5 worm cellular contexts compared by ENCODE assay signal in the genomic region with DNA sequence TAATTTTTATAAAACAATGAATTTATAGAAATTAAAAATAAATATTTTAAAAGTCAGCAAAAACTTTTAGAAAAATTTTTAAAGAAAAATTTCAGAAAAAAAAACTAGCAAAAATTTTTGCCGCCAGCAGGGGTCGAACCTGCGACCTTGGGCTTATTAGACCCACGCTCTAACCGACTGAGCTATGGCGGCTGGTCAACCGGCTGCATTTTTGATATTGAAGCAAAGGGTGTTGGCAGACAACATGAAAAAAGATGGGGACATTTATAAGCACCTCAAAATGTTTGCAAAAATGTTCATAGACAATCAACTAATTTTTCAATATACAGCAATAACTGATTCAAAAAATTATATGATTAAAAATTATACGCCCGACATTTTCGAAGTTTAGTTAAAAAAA.
A peak's percentile ranks its signal among the peaks of the same experiment; 100 is the strongest.
TF ChIP-seq lines count a peak whose summit lies in the region.

No protein-coding gene starts in this region.

TF ChIP-seq in whole organism, L1 larva, 84 proteins besides CTCF, POLR2A, EP300 and RAD21:
- TF ChIP-seq lin-35 (GFP tag; optimal IDR thresholded peaks at IDR 0.05; lab: Kevin White, UChicago), result peak in 1 of 2 experiments; percentile 12
- TF ChIP-seq ceh-8 (GFP tag; optimal IDR thresholded peaks at IDR 0.05; lab: Kevin White, UChicago), result no peak
- no peak for TF ChIP-seq fkh-4 (tag; optimal IDR thresholded peaks at IDR 0.05; lab: Kevin White, UChicago; ENCODE audit: borderline replicate concordance)
- TF ChIP-seq nhr-90 (tag; optimal IDR thresholded peaks at IDR 0.05; lab: Kevin White, UChicago; ENCODE audit: poor library complexity), result peak; percentile 23
- TF ChIP-seq dsc-1 (tag; optimal IDR thresholded peaks at IDR 0.05; lab: Kevin White, UChicago), result peak; percentile 8
- TF ChIP-seq sptf-1 (tag; optimal IDR thresholded peaks at IDR 0.05; lab: Kevin White, UChicago), result no peak
- TF ChIP-seq mep-1 (tag; optimal IDR thresholded peaks at IDR 0.05; lab: Kevin White, UChicago), result no peak
- no peak for TF ChIP-seq ces-1 (GFP tag; optimal IDR thresholded peaks at IDR 0.05; lab: Kevin White, UChicago)
TF ChIP-seq in whole organism, L1 larva: peak in this region for 3.

TF ChIP-seq in whole organism, L3 larva, 47 proteins besides CTCF, POLR2A, EP300 and RAD21:
- TF ChIP-seq jun-1 (tag; optimal IDR thresholded peaks at IDR 0.05; lab: Kevin White, UChicago) (no peak), lin-15B (tag; optimal IDR thresholded peaks at IDR 0.05; lab: Kevin White, UChicago) (no peak), pha-4 (tag; optimal IDR thresholded peaks at IDR 0.05; lab: Kevin White, UChicago) (peak; percentile 19)

TF ChIP-seq in whole organism, L4 larva, 104 proteins besides CTCF, POLR2A, EP300 and RAD21:
- no peak for TF ChIP-seq ztf-7 (tag; optimal IDR thresholded peaks at IDR 0.05; lab: Kevin White, UChicago)
- no peak for TF ChIP-seq mdl-1 (tag; optimal IDR thresholded peaks at IDR 0.05; lab: Kevin White, UChicago)
- peak; percentile 17; the same call in 1 of the 2 replicates for TF ChIP-seq lin-38 (GFP tag; IDR thresholded peaks at IDR 0.05; lab: Robert Waterston, UW)
- TF ChIP-seq lsy-2 (tag; optimal IDR thresholded peaks at IDR 0.05; lab: Kevin White, UChicago), result no peak
- TF ChIP-seq mdt-29 (GFP tag; IDR thresholded peaks at IDR 0.05; lab: Robert Waterston, UW), result no peak
- TF ChIP-seq duxl-1 (tag; optimal IDR thresholded peaks at IDR 0.05; lab: Kevin White, UChicago; ENCODE audit: poor library complexity), result peak; percentile 7
- TF ChIP-seq snpc-1.2 (GFP tag; IDR thresholded peaks at IDR 0.05; lab: Robert Waterston, UW), result peak; percentile 33; the same call in 1 of the 2 replicates
- TF ChIP-seq pha-4 (GFP tag; IDR thresholded peaks at IDR 0.05; lab: Robert Waterston, UW), result peak; percentile 42; the same call in 1 of the 2 replicates
- no peak for TF ChIP-seq pha-4 (tag; optimal IDR thresholded peaks at IDR 0.05; lab: Kevin White, UChicago)
- peak; percentile 44 for TF ChIP-seq mes-2 (tag; optimal IDR thresholded peaks at IDR 0.05; lab: Kevin White, UChicago; ENCODE audit: poor library complexity, severe bottlenecking)
- no peak for TF ChIP-seq spr-3 (GFP tag; optimal IDR thresholded peaks at IDR 0.05; lab: Kevin White, UChicago)
- TF ChIP-seq lim-7 (GFP tag; IDR thresholded peaks at IDR 0.05; lab: Robert Waterston, UW), result no peak
- no peak for TF ChIP-seq zip-11 (GFP tag; IDR thresholded peaks at IDR 0.05; lab: Robert Waterston, UW)
- no peak for TF ChIP-seq ceh-28 (tag; optimal IDR thresholded peaks at IDR 0.05; lab: Kevin White, UChicago)
- TF ChIP-seq daf-16 (GFP tag; optimal IDR thresholded peaks at IDR 0.05; lab: Kevin White, UChicago), result no peak
- TF ChIP-seq daf-16 (tag; optimal IDR thresholded peaks at IDR 0.05; lab: Kevin White, UChicago), result peak; percentile 27
- TF ChIP-seq hlh-30 (tag; optimal IDR thresholded peaks at IDR 0.05; lab: Kevin White, UChicago; ENCODE audit: insufficient read depth), result peak; percentile 15
TF ChIP-seq in whole organism, L4 larva: peak in this region for 7.

TF ChIP-seq in whole organism, early embryonic, 17 proteins besides CTCF, POLR2A, EP300 and RAD21:
- no peak for TF ChIP-seq hmbx-1 (tag; optimal IDR thresholded peaks at IDR 0.05; lab: Kevin White, UChicago)
- TF ChIP-seq tbx-37 (GFP tag; conservative IDR thresholded peaks at IDR 0.05; lab: Robert Waterston, UW), result no peak
- TF ChIP-seq pes-1 (GFP tag; IDR thresholded peaks at IDR 0.05; lab: Robert Waterston, UW), result peak; percentile 48; the same call in 1 of the 2 replicates

TF ChIP-seq in whole organism, young adult, 124 proteins besides CTCF, POLR2A, EP300 and RAD21:
- no peak for TF ChIP-seq cebp-2 (GFP tag; IDR thresholded peaks at IDR 0.05; lab: Robert Waterston, UW)
- no peak for TF ChIP-seq Y67H2A.10 (GFP tag; conservative IDR thresholded peaks at IDR 0.05; lab: Robert Waterston, UW)
- no peak for TF ChIP-seq cebp-1 (GFP tag; IDR thresholded peaks at IDR 0.05; lab: Robert Waterston, UW)
- TF ChIP-seq cebp-1 (tag; optimal IDR thresholded peaks at IDR 0.05; lab: Kevin White, UChicago), result peak; percentile 13
- no peak for TF ChIP-seq xnd-1 (tag; optimal IDR thresholded peaks at IDR 0.05; lab: Kevin White, UChicago)
- 0 out of 2 replicates have a peak, but pooled peaks have one; percentile 15 for TF ChIP-seq Y79H2A.3 (GFP tag; conservative IDR thresholded peaks at IDR 0.05; lab: Robert Waterston, UW)
- no peak for TF ChIP-seq snpc-1.1 (tag; optimal IDR thresholded peaks at IDR 0.05; lab: Kevin White, UChicago; ENCODE audit: insufficient read depth)
- TF ChIP-seq tlf-1 (GFP tag; optimal IDR thresholded peaks at IDR 0.05; lab: Kevin White, UChicago), result no peak
- TF ChIP-seq hmg-20 (GFP tag; IDR thresholded peaks at IDR 0.05; lab: Robert Waterston, UW), result no peak
- peak; percentile 16 for TF ChIP-seq rpc-1 (optimal IDR thresholded peaks at IDR 0.05; lab: Kevin White, UChicago)
- peak; percentile 70 for TF ChIP-seq rpc-1 (tag; optimal IDR thresholded peaks at IDR 0.05; lab: Kevin White, UChicago)
- no peak for TF ChIP-seq nhr-120 (GFP tag; IDR thresholded peaks at IDR 0.05; lab: Robert Waterston, UW)
- no peak for TF ChIP-seq ceh-100 (GFP tag; IDR thresholded peaks at IDR 0.05; lab: Robert Waterston, UW)
- no peak for TF ChIP-seq ceh-27 (GFP tag; optimal IDR thresholded peaks at IDR 0.05; lab: Kevin White, UChicago)
- TF ChIP-seq snpc-1.3 (tag; optimal IDR thresholded peaks at IDR 0.05; lab: Kevin White, UChicago; ENCODE audit: insufficient read depth), result peak; percentile 33
- TF ChIP-seq F39B2.1 (GFP tag; IDR thresholded peaks at IDR 0.05; lab: Robert Waterston, UW), result no peak
- peak; percentile 27 for TF ChIP-seq D2030.7 (GFP tag; IDR thresholded peaks at IDR 0.05; lab: Robert Waterston, UW)
- TF ChIP-seq B0261.1 (tag; optimal IDR thresholded peaks at IDR 0.05; lab: Kevin White, UChicago), result peak; percentile 76
- peak; percentile 46 for TF ChIP-seq hmg-1.2 (GFP tag; IDR thresholded peaks at IDR 0.05; lab: Robert Waterston, UW)
- no peak for TF ChIP-seq ama-1 (optimal IDR thresholded peaks at IDR 0.05; lab: Kevin White, UChicago)
- no peak for TF ChIP-seq ama-1 (GFP tag; optimal IDR thresholded peaks at IDR 0.05; lab: Kevin White, UChicago)
- TF ChIP-seq pbrm-1 (GFP tag; IDR thresholded peaks at IDR 0.05; lab: Robert Waterston, UW), result peak; percentile 47
- TF ChIP-seq tbp1 (GFP tag; optimal IDR thresholded peaks at IDR 0.05; lab: Kevin White, UChicago), result peak; percentile 85
- no peak for TF ChIP-seq lsy-27 (tag; optimal IDR thresholded peaks at IDR 0.05; lab: Kevin White, UChicago; ENCODE audit: borderline replicate concordance, insufficient read depth)
- TF ChIP-seq B0035.1 (tag; optimal IDR thresholded peaks at IDR 0.05; lab: Kevin White, UChicago), result no peak
- no peak for TF ChIP-seq chd-7 (tag; optimal IDR thresholded peaks at IDR 0.05; lab: Kevin White, UChicago)
- 0 out of 2 replicates have a peak, but pooled peaks have one; percentile 13 for TF ChIP-seq madf-3 (GFP tag; IDR thresholded peaks at IDR 0.05; lab: Robert Waterston, UW)
